Fruit fly (Drosophila melanogaster): ENCODE measurements around the gene smp-30.
A peak's percentile ranks its signal among the peaks of the same experiment; 100 is the strongest.

smp-30 gene

dm6 chr3R:14740658-14741191 is 10.3 kb downstream of the smp-30 start (continued):
- TF ChIP-seq lola (GFP tag; optimal IDR thresholded peaks at IDR 0.05) = no peak
- no peak for TF ChIP-seq usp (GFP tag; optimal IDR thresholded peaks at IDR 0.05)
- TF ChIP-seq Jra (GFP tag; optimal IDR thresholded peaks at IDR 0.05) = peak; percentile 78
- no peak for TF ChIP-seq N (GFP tag; optimal IDR thresholded peaks at IDR 0.05)
- peak; percentile 72 for TF ChIP-seq fru (GFP tag; optimal IDR thresholded peaks at IDR 0.05)
- TF ChIP-seq tai (GFP tag; optimal IDR thresholded peaks at IDR 0.05) = peak; percentile 59
- peak; percentile 67 for TF ChIP-seq Sp1 (GFP tag; optimal IDR thresholded peaks at IDR 0.05)
- peak; percentile 14 for TF ChIP-seq Mio (GFP tag; optimal IDR thresholded peaks at IDR 0.05)
- no peak for TF ChIP-seq Dfd (GFP tag; optimal IDR thresholded peaks at IDR 0.05)
- TF ChIP-seq woc (GFP tag; optimal IDR thresholded peaks at IDR 0.05) = no peak
- peak in 1 of 2 experiments; percentile 72 for TF ChIP-seq foxo (GFP tag; optimal IDR thresholded peaks at IDR 0.05)

- TF ChIP-seq psq (GFP tag; optimal IDR thresholded peaks at IDR 0.05) (peak; percentile 14), OdsH (GFP tag; optimal IDR thresholded peaks at IDR 0.05) (no peak), brk (GFP tag; optimal IDR thresholded peaks at IDR 0.05) (no peak), Hr83 (GFP tag; optimal IDR thresholded peaks at IDR 0.05; ENCODE audit: poor library complexity, severe bottlenecking) (no peak)
Measured at dm6 chr3R:14740253-14740522, 10.9 kb downstream of the smp-30 start.

- TF ChIP-seq CrebA (GFP tag; optimal IDR thresholded peaks at IDR 0.05; ENCODE audit: borderline replicate concordance) (no peak), Myc (optimal IDR thresholded peaks at IDR 0.05) (peak; percentile 17), Hnf4 (GFP tag; optimal IDR thresholded peaks at IDR 0.05) (no peak), Abd-B (GFP tag; optimal IDR thresholded peaks at IDR 0.05) (no peak), N (GFP tag; optimal IDR thresholded peaks at IDR 0.05) (peak; percentile 45), dl (GFP tag; optimal IDR thresholded peaks at IDR 0.05; ENCODE audit: insufficient read depth in 1 of 2, partially characterized antibody in 2 of 2) (no peak)
Measured at dm6 chr3R:14739501-14740252, 11.4 kb downstream of the smp-30 start.

dm6 chr3R:14739088-14739487 is 12.0 kb downstream of the smp-30 start:
- peak; percentile 29 for TF ChIP-seq brk (GFP tag; optimal IDR thresholded peaks at IDR 0.05)
- TF ChIP-seq CG9705 (GFP tag; optimal IDR thresholded peaks at IDR 0.05) = peak; percentile 34
- TF ChIP-seq Hnf4 (GFP tag; optimal IDR thresholded peaks at IDR 0.05) = peak; percentile 43
- peak; percentile 90 for TF ChIP-seq Hr83 (GFP tag; optimal IDR thresholded peaks at IDR 0.05; ENCODE audit: poor library complexity, severe bottlenecking)
- no peak for TF ChIP-seq lola (GFP tag; optimal IDR thresholded peaks at IDR 0.05)
- TF ChIP-seq sv (GFP tag; optimal IDR thresholded peaks at IDR 0.05) = no peak
- no peak for TF ChIP-seq woc (GFP tag; optimal IDR thresholded peaks at IDR 0.05)
- peak; percentile 89 for TF ChIP-seq Dif (GFP tag; optimal IDR thresholded peaks at IDR 0.05; ENCODE audit: partially characterized antibody)
- peak; percentile 52 for TF ChIP-seq HLH106 (tag; optimal IDR thresholded peaks at IDR 0.05)
- TF ChIP-seq OdsH (GFP tag; optimal IDR thresholded peaks at IDR 0.05) = peak; percentile 0
- TF ChIP-seq rgr (GFP tag; optimal IDR thresholded peaks at IDR 0.05) = peak; percentile 67
- TF ChIP-seq N (GFP tag; optimal IDR thresholded peaks at IDR 0.05) = peak; percentile 13
- TF ChIP-seq Myc (optimal IDR thresholded peaks at IDR 0.05) = no peak
- TF ChIP-seq dsf (GFP tag; optimal IDR thresholded peaks at IDR 0.05; ENCODE audit: borderline replicate concordance) = no peak
- peak; percentile 53 for TF ChIP-seq h (GFP tag; optimal IDR thresholded peaks at IDR 0.05)
- no peak for TF ChIP-seq sage (GFP tag; optimal IDR thresholded peaks at IDR 0.05)
- TF ChIP-seq Dfd (GFP tag; optimal IDR thresholded peaks at IDR 0.05) = no peak
- no peak for TF ChIP-seq Abd-B (GFP tag; optimal IDR thresholded peaks at IDR 0.05)
- no peak for TF ChIP-seq foxo (GFP tag; optimal IDR thresholded peaks at IDR 0.05)
- TF ChIP-seq br (GFP tag; optimal IDR thresholded peaks at IDR 0.05) = peak; percentile 66
- no peak for TF ChIP-seq dmrt93B (GFP tag; optimal IDR thresholded peaks at IDR 0.05)
- no peak for TF ChIP-seq usp (GFP tag; optimal IDR thresholded peaks at IDR 0.05)
- TF ChIP-seq ey (GFP tag; optimal IDR thresholded peaks at IDR 0.05) = no peak
- TF ChIP-seq tai (GFP tag; optimal IDR thresholded peaks at IDR 0.05) = no peak
- TF ChIP-seq CrebA (GFP tag; optimal IDR thresholded peaks at IDR 0.05; ENCODE audit: borderline replicate concordance) = peak; percentile 50
- TF ChIP-seq jim (GFP tag; optimal IDR thresholded peaks at IDR 0.05) = peak; percentile 59
- TF ChIP-seq CG32264 (GFP tag; optimal IDR thresholded peaks at IDR 0.05) = peak; percentile 36
- TF ChIP-seq Rel (GFP tag; optimal IDR thresholded peaks at IDR 0.05) = peak; percentile 29
- TF ChIP-seq Rel (tag; optimal IDR thresholded peaks at IDR 0.05) = peak; percentile 99
- no peak for TF ChIP-seq pan (optimal IDR thresholded peaks at IDR 0.05)
- TF ChIP-seq Mio (GFP tag; optimal IDR thresholded peaks at IDR 0.05) = no peak
- peak; percentile 35 for TF ChIP-seq Sp1 (GFP tag; optimal IDR thresholded peaks at IDR 0.05)
- TF ChIP-seq Jra (GFP tag; optimal IDR thresholded peaks at IDR 0.05) = peak; percentile 70
- no peak for TF ChIP-seq Vsx2 (GFP tag; optimal IDR thresholded peaks at IDR 0.05; ENCODE audit: partially characterized antibody)
- no peak for TF ChIP-seq GATAd (GFP tag; optimal IDR thresholded peaks at IDR 0.05)
- TF ChIP-seq psq (GFP tag; optimal IDR thresholded peaks at IDR 0.05) = no peak
- peak in 1 of 2 experiments; percentile 73 for TF ChIP-seq dl (GFP tag; optimal IDR thresholded peaks at IDR 0.05; ENCODE audit: insufficient read depth in 1 of 2, partially characterized antibody in 2 of 2)
- peak; percentile 75 for TF ChIP-seq fru (GFP tag; optimal IDR thresholded peaks at IDR 0.05)
- no peak for TF ChIP-seq Hr78 (GFP tag; optimal IDR thresholded peaks at IDR 0.05)

All from whole organism, wandering third instar larva.